Worm (Caenorhabditis elegans) whole organism, L4 larva: ENCODE results near the gene melo-1.

Experiments
- D1046.2 ChIP-seq: fragments of 200-800 bp; sonication (Bioruptor generic); IDR thresholded peaks from 2 replicates; pipeline ENCODE4 v1.3.6; 2022; ENCODE audit warnings: missing genetic modification characterization, missing compliant biosample characterization
- F10B5.3 ChIP-seq: sonication (generic microtip); optimal IDR thresholded peaks from 2 replicates; lab custom pipeline; 2016; ENCODE audit warnings: mild to moderate bottlenecking, missing genetic modification characterization, missing compliant biosample characterization
- R02D3.7 ChIP-seq: fragments of 150-350 bp; sonication (generic microtip); optimal IDR thresholded peaks from 3 replicates; lab custom pipeline; 2014; ENCODE audit warnings: missing biosample characterization, missing genetic modification characterization
- T26A8.4 ChIP-seq: fragments of 200-800 bp; sonication (Bioruptor generic); IDR thresholded peaks from 2 replicates; pipeline ENCODE4 v1.3.6; 2022; ENCODE audit warnings: missing genetic modification characterization, missing compliant biosample characterization
- Y105C5A.15 ChIP-seq: fragments of 200-800 bp; sonication (Bioruptor generic); IDR thresholded peaks from 2 replicates; pipeline ENCODE4 v1.3.6; 2022; ENCODE audit warnings: missing genetic modification characterization, missing compliant biosample characterization
- Y5F2A.4 ChIP-seq: fragments of 200-800 bp; sonication (Bioruptor generic); optimal IDR thresholded peaks from 2 replicates; lab custom pipeline; 2018; ENCODE audit warnings: mild to moderate bottlenecking, missing genetic modification characterization, missing compliant biosample characterization
- aha-1 ChIP-seq: fragments of 150-350 bp; peaks from one replicate; lab custom pipeline; 2014; ENCODE audit warnings: missing biosample characterization, missing genetic modification characterization
- ama-1 ChIP-seq: fragments of 150-350 bp; optimal IDR thresholded peaks from 2 replicates; lab custom pipeline; 2014; ENCODE audit warnings: inconsistent platforms, mixed read lengths
- ces-1 ChIP-seq: fragments of 150-350 bp; sonication (generic microtip); optimal IDR thresholded peaks from 4 replicates; lab custom pipeline; 2014; ENCODE audit warnings: missing biosample characterization, missing genetic modification reagents, missing genetic modification characterization
- daf-12 ChIP-seq: fragments of 150-350 bp; optimal IDR thresholded peaks from 2 replicates; lab custom pipeline; 2014; ENCODE audit warnings: missing biosample characterization, missing genetic modification reagents, missing genetic modification characterization
- daf-16 ChIP-seq, 3 experiments: sonication (generic microtip); optimal IDR thresholded peaks; 2 replicates each; lab custom pipeline; 2016 to 2017; ENCODE audit warnings: missing genetic modification characterization in 3 of 3, missing genetic modification reagents in 3 of 3, mild to moderate bottlenecking in 2 of 3, missing compliant biosample characterization in 2 of 3, missing biosample characterization in 1 of 3, moderate library complexity in 1 of 3
- duxl-1 ChIP-seq: sonication (generic microtip); optimal IDR thresholded peaks from 2 replicates; lab custom pipeline; 2016; ENCODE audit warnings: mild to moderate bottlenecking, missing genetic modification characterization, moderate library complexity, missing compliant biosample characterization; ENCODE audit not compliant: poor library complexity
- gei-8 ChIP-seq: fragments of 200-800 bp; sonication (Bioruptor generic); optimal IDR thresholded peaks from 2 replicates; lab custom pipeline; 2018; ENCODE audit warnings: mild to moderate bottlenecking, missing genetic modification characterization, missing compliant biosample characterization
- hlh-11 ChIP-seq: fragments of 200-800 bp; sonication (Bioruptor generic); optimal IDR thresholded peaks from 2 replicates; lab custom pipeline; 2018; ENCODE audit warnings: mild to moderate bottlenecking, missing genetic modification characterization, missing compliant biosample characterization
- hlh-30 ChIP-seq: sonication (generic microtip); optimal IDR thresholded peaks from 2 replicates; lab custom pipeline; 2017; ENCODE audit warnings: antibody characterized with exemption, mild to moderate bottlenecking, missing genetic modification characterization, missing compliant biosample characterization; ENCODE audit not compliant: insufficient read depth
- hmg-1.1 ChIP-seq: fragments of 200-800 bp; sonication (Bioruptor generic); IDR thresholded peaks from 2 replicates; pipeline ENCODE4 v1.3.6; 2022; ENCODE audit warnings: missing genetic modification reagents, missing genetic modification characterization, missing compliant biosample characterization
- lin-29 ChIP-seq: fragments of 200-800 bp; sonication (Bioruptor generic); IDR thresholded peaks from 2 replicates; pipeline ENCODE4 v1.3.6; 2022; ENCODE audit warnings: missing genetic modification reagents, missing genetic modification characterization, missing compliant biosample characterization
- lin-38 ChIP-seq: fragments of 200-800 bp; sonication (Bioruptor generic); IDR thresholded peaks from 2 replicates; pipeline ENCODE4 v1.3.6; 2022; ENCODE audit warnings: missing genetic modification reagents, missing genetic modification characterization, missing compliant biosample characterization
- lir-3 ChIP-seq: sonication (generic microtip); optimal IDR thresholded peaks from 2 replicates; lab custom pipeline; 2016; ENCODE audit warnings: mild to moderate bottlenecking, missing genetic modification characterization, missing compliant biosample characterization
- lsy-2 ChIP-seq, 2 experiments: fragments of 150-350 bp in 1 of 2; sonication (generic microtip) in 1 of 2; optimal IDR thresholded peaks; 2 replicates each; lab custom pipeline; 2014 to 2017; ENCODE audit warnings: missing biosample characterization in 2 of 2, missing genetic modification characterization in 2 of 2
- madf-9 ChIP-seq: fragments of 200-800 bp; sonication (Bioruptor generic); conservative IDR thresholded peaks from 2 replicates; pipeline ENCODE4 v1.3.6; 2022; ENCODE audit warnings: missing genetic modification reagents, missing genetic modification characterization, missing compliant biosample characterization
- mdl-1 ChIP-seq, 2 experiments: fragments of 150-350 bp in 1 of 2; sonication (generic microtip) in 1 of 2; optimal IDR thresholded peaks; 2 replicates each; lab custom pipeline; 2014 to 2017; ENCODE audit warnings: missing biosample characterization in 2 of 2, missing genetic modification characterization in 2 of 2
- mep-1 ChIP-seq: fragments of 150-350 bp; sonication (generic microtip); optimal IDR thresholded peaks from 3 replicates; lab custom pipeline; 2014; ENCODE audit warnings: missing biosample characterization, missing genetic modification characterization
- mes-2 ChIP-seq: sonication (generic microtip); optimal IDR thresholded peaks from 2 replicates; lab custom pipeline; 2016; ENCODE audit warnings: missing genotype, mild to moderate bottlenecking, missing genetic modification characterization, missing compliant biosample characterization; ENCODE audit not compliant: poor library complexity, severe bottlenecking
- mxl-3 ChIP-seq: fragments of 200-800 bp; sonication (Bioruptor generic); optimal IDR thresholded peaks from 2 replicates; lab custom pipeline; 2018; ENCODE audit warnings: mild to moderate bottlenecking, missing genetic modification characterization, missing compliant biosample characterization
- nhr-41 ChIP-seq: fragments of 200-800 bp; sonication (Bioruptor generic); IDR thresholded peaks from 2 replicates; pipeline ENCODE4 v1.3.6; 2022; ENCODE audit warnings: missing genetic modification reagents, missing genetic modification characterization, missing compliant biosample characterization
- nhr-42 ChIP-seq: fragments of 200-800 bp; sonication (Bioruptor generic); IDR thresholded peaks from 2 replicates; pipeline ENCODE4 v1.3.6; 2022; ENCODE audit warnings: missing genetic modification characterization, missing compliant biosample characterization
- nhr-48 ChIP-seq: sonication (generic microtip); optimal IDR thresholded peaks from 2 replicates; lab custom pipeline; 2016; ENCODE audit warnings: mild to moderate bottlenecking, missing genetic modification characterization, missing compliant biosample characterization
- rbr-2 ChIP-seq: sonication (generic microtip); optimal IDR thresholded peaks from 2 replicates; lab custom pipeline; 2016; ENCODE audit warnings: missing genotype, missing genetic modification characterization, missing compliant biosample characterization
- set-16 ChIP-seq: fragments of 200-800 bp; sonication (Bioruptor generic); IDR thresholded peaks from 2 replicates; pipeline ENCODE4 v1.3.6; 2022; ENCODE audit warnings: missing genetic modification reagents, missing genetic modification characterization, missing compliant biosample characterization
- skn-1 ChIP-seq: fragments of 150-350 bp; optimal IDR thresholded peaks from 2 replicates; lab custom pipeline; 2014; ENCODE audit warnings: missing biosample characterization, missing genetic modification characterization
- snpc-1.2 ChIP-seq: fragments of 200-800 bp; sonication (Bioruptor generic); IDR thresholded peaks from 2 replicates; pipeline ENCODE4 v1.3.6; 2022; ENCODE audit warnings: missing genetic modification reagents, missing genetic modification characterization, missing compliant biosample characterization
- spr-1 ChIP-seq: sonication (generic microtip); optimal IDR thresholded peaks from 2 replicates; lab custom pipeline; 2016; ENCODE audit warnings: mild to moderate bottlenecking, missing genetic modification characterization, missing compliant biosample characterization
- unc-130 ChIP-seq: sonication (generic microtip); optimal IDR thresholded peaks from 2 replicates; lab custom pipeline; 2016; ENCODE audit warnings: missing genetic modification reagents, missing genetic modification characterization, missing compliant biosample characterization
- unc-39 ChIP-seq: sonication (generic microtip); optimal IDR thresholded peaks from 2 replicates; lab custom pipeline; 2017; ENCODE audit warnings: missing biosample characterization, missing genetic modification characterization
- zag-1 ChIP-seq: fragments of 150-350 bp; optimal IDR thresholded peaks from 2 replicates; lab custom pipeline; 2014; ENCODE audit warnings: missing biosample characterization, missing genetic modification characterization
- zip-2 ChIP-seq: fragments of 150-350 bp; optimal IDR thresholded peaks from 2 replicates; lab custom pipeline; 2014; ENCODE audit warnings: missing biosample characterization, missing genetic modification characterization
- ztf-11 ChIP-seq: fragments of 150-350 bp; optimal IDR thresholded peaks from 2 replicates; lab custom pipeline; 2014; ENCODE audit warnings: missing biosample characterization, missing genetic modification characterization

melo-1 gene

ce11 chrIV:14797354-14797753 is 10.5 kb downstream of the melo-1 start, which contains the start of the genes Y57G11C.1147 and nuo-3:
TSS of gene Y57G11C.1147 (minus strand) at chrIV:14797514.
TSS of gene nuo-3 (minus strand) at chrIV:14797544.
- TF ChIP-seq lsy-2 (tag; optimal IDR thresholded peaks at IDR 0.05; lab: Kevin White, UChicago) (peak in 1 of 2 experiments; percentile 8), aha-1 (peak; percentile 26), R02D3.7 (tag; lab: Kevin White, UChicago) (peak; percentile 48), hmg-1.1 (GFP tag; lab: Robert Waterston, UW) (0 out of 2 replicates have a peak, but pooled peaks have one; percentile 14), snpc-1.2 (GFP tag; lab: Robert Waterston, UW) (no peak), mxl-3 (GFP tag; lab: Kevin White, UChicago) (peak; percentile 23), unc-130 (no peak), ama-1 (lab: Kevin White, UChicago) (peak; percentile 32), set-16 (GFP tag; lab: Robert Waterston, UW) (peak; percentile 29; the same call in 1 of the 2 replicates), hlh-30 (tag; lab: Kevin White, UChicago) (peak; percentile 63), mdl-1 (tag; optimal IDR thresholded peaks at IDR 0.05; lab: Kevin White, UChicago) (no peak), mes-2 (tag; lab: Kevin White, UChicago) (peak; percentile 38), daf-16 (GFP tag; optimal IDR thresholded peaks at IDR 0.05; lab: Kevin White, UChicago) (no peak), daf-16 (tag; optimal IDR thresholded peaks at IDR 0.05; lab: Kevin White, UChicago) (peak; percentile 15)
- TF ChIP-seq, all 104 proteins: peak for 10

ce11 chrIV:14797849-14798248 is 11.0 kb downstream of the melo-1 start, which contains the start of gene arl-8:
TSS of gene arl-8 (plus strand) at chrIV:14798149.
- TF ChIP-seq madf-9 (GFP tag; lab: Robert Waterston, UW) (no peak), hmg-1.1 (GFP tag; lab: Robert Waterston, UW) (0 out of 2 replicates have a peak, but pooled peaks have one; percentile 0)

ce11 chrIV:14799186-14799585 is 12.4 kb downstream of the melo-1 start, which contains the start of gene Y57G11C.14:
TSS of gene Y57G11C.14 (plus strand) at chrIV:14799311.
- TF ChIP-seq lir-3 (tag; lab: Kevin White, UChicago) (no peak), daf-12 (tag; lab: Kevin White, UChicago) (no peak), skn-1 (no peak), nhr-48 (no peak), unc-39 (tag; lab: Kevin White, UChicago) (no peak), D1046.2 (0 out of 2 replicates have a peak, but pooled peaks have one; percentile 47), snpc-1.2 (GFP tag; lab: Robert Waterston, UW) (peak; percentile 60; the same call in 1 of the 2 replicates), Y105C5A.15 (GFP tag; lab: Robert Waterston, UW) (no peak), spr-1 (tag; lab: Kevin White, UChicago) (no peak), mes-2 (tag; lab: Kevin White, UChicago) (no peak), ztf-11 (tag; lab: Kevin White, UChicago) (no peak), mep-1 (no peak), duxl-1 (tag; lab: Kevin White, UChicago) (no peak), zip-2 (tag; lab: Kevin White, UChicago) (no peak), nhr-42 (GFP tag; lab: Robert Waterston, UW) (0 out of 2 replicates have a peak, but pooled peaks have one; percentile 11), lin-38 (GFP tag; lab: Robert Waterston, UW) (peak; percentile 41), T26A8.4 (GFP tag; lab: Robert Waterston, UW) (0 out of 2 replicates have a peak, but pooled peaks have one; percentile 27)

ce11 chrIV:14800931-14801330 is 14.1 kb downstream of the melo-1 start:
- TF ChIP-seq zag-1 (tag; lab: Kevin White, UChicago) (no peak), Y5F2A.4 (no peak), nhr-41 (no peak), lin-29 (GFP tag; lab: Robert Waterston, UW) (no peak), F10B5.3 (tag; lab: Kevin White, UChicago) (no peak), unc-130 (no peak), gei-8 (GFP tag; lab: Kevin White, UChicago) (no peak), hlh-11 (tag; lab: Kevin White, UChicago) (no peak), ces-1 (GFP tag; lab: Kevin White, UChicago) (no peak), rbr-2 (tag; lab: Kevin White, UChicago) (no peak)
